Worm (Caenorhabditis elegans) whole organism, mixed stage, embryonic: ENCODE results near the gene srw-34.

Experiments
- M03D4.4 ChIP-seq: sonication (generic microtip); optimal IDR thresholded peaks from 2 replicates; lab custom pipeline; 2017; ENCODE audit warnings: mild to moderate bottlenecking, missing genetic modification characterization, missing compliant biosample characterization
- bed-3 ChIP-seq: fragments of 200-800 bp; sonication (Bioruptor generic); optimal IDR thresholded peaks from 3 replicates; lab custom pipeline; 2018; ENCODE audit warnings: mild to moderate bottlenecking, missing genetic modification characterization, moderate library complexity, missing compliant biosample characterization
- blmp-1 ChIP-seq: fragments of 150-350 bp; optimal IDR thresholded peaks from 2 replicates; lab custom pipeline; 2014; ENCODE audit warnings: missing biosample characterization, missing genetic modification characterization
- ceh-39 ChIP-seq: fragments of 150-350 bp; optimal IDR thresholded peaks from 2 replicates; lab custom pipeline; 2014; ENCODE audit warnings: missing biosample characterization, missing genetic modification characterization
- ceh-43 ChIP-seq: fragments of 200-800 bp; sonication (Bioruptor generic); optimal IDR thresholded peaks from 2 replicates; lab custom pipeline; 2018; ENCODE audit warnings: mild to moderate bottlenecking, missing genetic modification characterization, moderate library complexity, missing compliant biosample characterization
- ceh-83 ChIP-seq: fragments of 200-800 bp; sonication (Bioruptor generic); optimal IDR thresholded peaks from 2 replicates; lab custom pipeline; 2018; ENCODE audit warnings: mild to moderate bottlenecking, missing genetic modification characterization, missing compliant biosample characterization
- ces-1 ChIP-seq: fragments of 150-350 bp; optimal IDR thresholded peaks from 2 replicates; lab custom pipeline; 2014; ENCODE audit warnings: missing biosample characterization, missing genetic modification reagents, missing genetic modification characterization
- cnd-1 ChIP-seq: fragments of 200-800 bp; sonication (Bioruptor generic); optimal IDR thresholded peaks from 2 replicates; lab custom pipeline; 2018; ENCODE audit warnings: mild to moderate bottlenecking, missing genetic modification characterization, missing compliant biosample characterization
- drap-1 ChIP-seq: fragments of 200-800 bp; sonication (Bioruptor generic); optimal IDR thresholded peaks from 3 replicates; lab custom pipeline; 2018; ENCODE audit warnings: mild to moderate bottlenecking, missing genetic modification characterization, missing compliant biosample characterization
- elt-1 ChIP-seq: sonication (generic microtip); optimal IDR thresholded peaks from 2 replicates; lab custom pipeline; 2017; ENCODE audit warnings: missing genetic modification characterization, mild to moderate bottlenecking, missing compliant biosample characterization, antibody characterized with exemption, moderate library complexity, borderline replicate concordance; ENCODE audit not compliant: insufficient read depth
- elt-3 ChIP-seq: fragments of 150-350 bp; optimal IDR thresholded peaks from 2 replicates; lab custom pipeline; 2014; ENCODE audit warnings: missing biosample characterization, missing genetic modification characterization
- flh-1 ChIP-seq: fragments of 200-800 bp; sonication (Bioruptor generic); optimal IDR thresholded peaks from 2 replicates; lab custom pipeline; 2018; ENCODE audit warnings: mild to moderate bottlenecking, missing genetic modification characterization, moderate library complexity, missing compliant biosample characterization
- ham-2 ChIP-seq: fragments of 200-800 bp; sonication (Bioruptor generic); optimal IDR thresholded peaks from 2 replicates; lab custom pipeline; 2018; ENCODE audit warnings: mild to moderate bottlenecking, missing genetic modification characterization, missing compliant biosample characterization
- hlh-1 ChIP-seq: fragments of 150-350 bp; optimal IDR thresholded peaks from 2 replicates; lab custom pipeline; 2014; ENCODE audit warnings: missing biosample characterization, missing genetic modification reagents, missing genetic modification characterization
- lin-13 ChIP-seq: fragments of 150-350 bp; optimal IDR thresholded peaks from 2 replicates; lab custom pipeline; 2014; ENCODE audit warnings: missing biosample characterization, missing genetic modification characterization
- lin-32 ChIP-seq: fragments of 200-800 bp; sonication (Bioruptor generic); optimal IDR thresholded peaks from 2 replicates; lab custom pipeline; 2018; ENCODE audit warnings: mild to moderate bottlenecking, missing genetic modification characterization, missing compliant biosample characterization
- mab-5 ChIP-seq: fragments of 150-350 bp; optimal IDR thresholded peaks from 2 replicates; lab custom pipeline; 2014; ENCODE audit warnings: missing biosample characterization, missing genetic modification characterization
- mep-1 ChIP-seq: fragments of 150-350 bp; optimal IDR thresholded peaks from 2 replicates; lab custom pipeline; 2017; ENCODE audit warnings: missing biosample characterization, missing genetic modification reagents, missing genetic modification characterization, inconsistent platforms
- mls-2 ChIP-seq: sonication (generic microtip); optimal IDR thresholded peaks from 2 replicates; lab custom pipeline; 2016; ENCODE audit warnings: mild to moderate bottlenecking, missing genetic modification characterization, moderate library complexity, missing compliant biosample characterization
- nhr-12 ChIP-seq: fragments of 150-350 bp; optimal IDR thresholded peaks from 2 replicates; lab custom pipeline; 2014; ENCODE audit warnings: missing biosample characterization, missing genetic modification characterization
- nhr-2 ChIP-seq: fragments of 150-350 bp; optimal IDR thresholded peaks from 2 replicates; lab custom pipeline; 2014; ENCODE audit warnings: missing biosample characterization, missing genetic modification characterization
- nhr-28 ChIP-seq: fragments of 150-350 bp; optimal IDR thresholded peaks from 2 replicates; lab custom pipeline; 2014; ENCODE audit warnings: missing biosample characterization, missing genetic modification characterization
- nhr-76 ChIP-seq: sonication (generic microtip); optimal IDR thresholded peaks from 2 replicates; lab custom pipeline; 2017; ENCODE audit warnings: missing biosample characterization, missing genetic modification characterization
- sem-2 ChIP-seq: fragments of 200-800 bp; sonication (Bioruptor generic); optimal IDR thresholded peaks from 2 replicates; lab custom pipeline; 2018; ENCODE audit warnings: mild to moderate bottlenecking, missing genetic modification characterization, missing compliant biosample characterization
- snpc-4 ChIP-seq: fragments of 150-350 bp; optimal IDR thresholded peaks from 2 replicates; lab custom pipeline; 2014; ENCODE audit warnings: missing biosample characterization, missing genetic modification characterization
- tbx-8 ChIP-seq: fragments of 200-800 bp; sonication (Bioruptor generic); optimal IDR thresholded peaks from 2 replicates; lab custom pipeline; 2018; ENCODE audit warnings: mild to moderate bottlenecking, missing genetic modification characterization, moderate library complexity, missing compliant biosample characterization
- unc-120 ChIP-seq: sonication (generic microtip); optimal IDR thresholded peaks from 2 replicates; lab custom pipeline; 2017; ENCODE audit warnings: missing genetic modification characterization, missing compliant biosample characterization; ENCODE audit not compliant: poor library complexity, severe bottlenecking
- unc-39 ChIP-seq: fragments of 150-350 bp; optimal IDR thresholded peaks from 2 replicates; lab custom pipeline; 2014; ENCODE audit warnings: missing biosample characterization, missing genetic modification characterization
- unc-62 ChIP-seq: fragments of 150-350 bp; optimal IDR thresholded peaks from 2 replicates; lab custom pipeline; 2014; ENCODE audit warnings: missing biosample characterization, missing genetic modification reagents, missing genetic modification characterization
- zip-8 ChIP-seq: fragments of 150-350 bp; optimal IDR thresholded peaks from 2 replicates; lab custom pipeline; 2014; ENCODE audit warnings: missing biosample characterization, missing genetic modification characterization
- ztf-11 ChIP-seq: fragments of 150-350 bp; optimal IDR thresholded peaks from 2 replicates; lab custom pipeline; 2014; ENCODE audit warnings: missing biosample characterization, missing genetic modification characterization

The srw-34 gene

ce11 chrV:16534000-16534399 lies 11.9 kb upstream of the srw-34 start, which contains the start of gene cpr-2:
TSS of gene cpr-2 (minus strand) at chrV:16534100.
- TF ChIP-seq cnd-1 (tag; lab: Kevin White, UChicago), result no peak
- no peak for TF ChIP-seq bed-3
- no peak for TF ChIP-seq nhr-2 (tag; lab: Kevin White, UChicago)
- no peak for TF ChIP-seq M03D4.4 (tag; lab: Kevin White, UChicago)
- TF ChIP-seq nhr-28, result no peak
- no peak for TF ChIP-seq lin-32 (GFP tag; lab: Kevin White, UChicago)
- no peak for TF ChIP-seq mls-2 (tag; lab: Kevin White, UChicago)
- TF ChIP-seq flh-1 (GFP tag; lab: Kevin White, UChicago), result no peak
- no peak for TF ChIP-seq mep-1 (tag; lab: Kevin White, UChicago)
- no peak for TF ChIP-seq unc-62 (GFP tag; lab: Kevin White, UChicago)
- no peak for TF ChIP-seq tbx-8
- no peak for TF ChIP-seq nhr-76 (tag; lab: Kevin White, UChicago)
- TF ChIP-seq sem-2, result no peak
- TF ChIP-seq ceh-83 (GFP tag; lab: Kevin White, UChicago), result no peak

ce11 chrV:16527796-16528195 lies 5.7 kb upstream of the srw-34 start, which contains the start of gene F36D3.16:
TSS of gene F36D3.16 (plus strand) at chrV:16528096.
- no peak for TF ChIP-seq hlh-1 (tag; lab: Kevin White, UChicago)
- TF ChIP-seq unc-39 (tag; lab: Kevin White, UChicago), result no peak
- no peak for TF ChIP-seq snpc-4 (tag; lab: Kevin White, UChicago)
- TF ChIP-seq ceh-39 (tag; lab: Kevin White, UChicago), result no peak
- TF ChIP-seq elt-1 (tag; lab: Kevin White, UChicago), result no peak
- no peak for TF ChIP-seq tbx-8
- no peak for TF ChIP-seq nhr-28
- TF ChIP-seq unc-62 (GFP tag; lab: Kevin White, UChicago), result no peak
- TF ChIP-seq mls-2 (tag; lab: Kevin White, UChicago), result no peak
- no peak for TF ChIP-seq flh-1 (GFP tag; lab: Kevin White, UChicago)
- no peak for TF ChIP-seq ces-1 (GFP tag; lab: Kevin White, UChicago)
- TF ChIP-seq ham-2 (GFP tag; lab: Kevin White, UChicago), result no peak
- no peak for TF ChIP-seq nhr-76 (tag; lab: Kevin White, UChicago)
- no peak for TF ChIP-seq lin-32 (GFP tag; lab: Kevin White, UChicago)
- TF ChIP-seq M03D4.4 (tag; lab: Kevin White, UChicago), result no peak
- no peak for TF ChIP-seq nhr-12

- TF ChIP-seq mab-5 (no peak), mep-1 (tag; lab: Kevin White, UChicago) (no peak), drap-1 (GFP tag; lab: Kevin White, UChicago) (no peak), ztf-11 (no peak), lin-13 (tag; lab: Kevin White, UChicago) (no peak), flh-1 (GFP tag; lab: Kevin White, UChicago) (no peak), elt-3 (tag; lab: Kevin White, UChicago) (no peak), unc-39 (tag; lab: Kevin White, UChicago) (no peak), mls-2 (tag; lab: Kevin White, UChicago) (no peak), unc-120 (tag; lab: Kevin White, UChicago) (no peak), M03D4.4 (tag; lab: Kevin White, UChicago) (no peak), tbx-8 (no peak), nhr-28 (no peak), nhr-12 (no peak), cnd-1 (tag; lab: Kevin White, UChicago) (no peak), ceh-39 (tag; lab: Kevin White, UChicago) (no peak)
Measured at ce11 chrV:16526858-16527257, 4.7 kb upstream of the srw-34 start, which contains the start of gene F36D3.8. TSS of gene F36D3.8 (plus strand) at chrV:16527158.

ce11 chrV:16517619-16518018 lies 4.5 kb downstream of the srw-34 start, which contains the start of gene F36D3.4:
TSS of gene F36D3.4 (minus strand) at chrV:16517719.
- TF ChIP-seq blmp-1 (tag; lab: Kevin White, UChicago), result no peak
- TF ChIP-seq mls-2 (tag; lab: Kevin White, UChicago), result no peak
- no peak for TF ChIP-seq nhr-12
- no peak for TF ChIP-seq ces-1 (GFP tag; lab: Kevin White, UChicago)
- TF ChIP-seq snpc-4 (tag; lab: Kevin White, UChicago), result no peak
- no peak for TF ChIP-seq lin-13 (tag; lab: Kevin White, UChicago)
- no peak for TF ChIP-seq ceh-39 (tag; lab: Kevin White, UChicago)
- TF ChIP-seq mab-5, result no peak
- TF ChIP-seq cnd-1 (tag; lab: Kevin White, UChicago), result no peak
- no peak for TF ChIP-seq zip-8
- TF ChIP-seq tbx-8, result no peak
- TF ChIP-seq ceh-43 (GFP tag; lab: Kevin White, UChicago), result no peak
- no peak for TF ChIP-seq ceh-83 (GFP tag; lab: Kevin White, UChicago)
- no peak for TF ChIP-seq nhr-28
- TF ChIP-seq nhr-76 (tag; lab: Kevin White, UChicago), result no peak
- TF ChIP-seq ham-2 (GFP tag; lab: Kevin White, UChicago), result no peak
- TF ChIP-seq unc-39 (tag; lab: Kevin White, UChicago), result no peak
- no peak for TF ChIP-seq mep-1 (tag; lab: Kevin White, UChicago)
- no peak for TF ChIP-seq unc-62 (GFP tag; lab: Kevin White, UChicago)
